Fruit fly (Drosophila melanogaster): ENCODE results near the gene CRMP.
A peak's percentile ranks its signal among the peaks of the same experiment; 100 is the strongest.

CRMP gene

dm6 chr3R:5624115-5624878, 53.4 kb downstream of the CRMP start, which contains the start of the genes Dph4, Spec2 and RpL13A (continued):
- peak; percentile 87 for TF ChIP-seq CG3838 (GFP tag; optimal IDR thresholded peaks at IDR 0.05)
- peak; percentile 83 for TF ChIP-seq CG14965 (GFP tag; optimal IDR thresholded peaks at IDR 0.05; ENCODE audit: borderline replicate concordance)
- TF ChIP-seq Blimp-1 (GFP tag; optimal IDR thresholded peaks at IDR 0.05), result peak; percentile 65
- peak; percentile 54 for TF ChIP-seq pnt (GFP tag; optimal IDR thresholded peaks at IDR 0.05)
- TF ChIP-seq CG17829 (tag; optimal IDR thresholded peaks at IDR 0.05), result peak; percentile 91
- peak; percentile 90 for TF ChIP-seq CG4424 (GFP tag; optimal IDR thresholded peaks at IDR 0.05)
- peak; percentile 81 to 93 for TF ChIP-seq dpn (GFP tag; optimal IDR thresholded peaks at IDR 0.05)
- peak; percentile 82 for TF ChIP-seq CoRest (tag; optimal IDR thresholded peaks at IDR 0.05)
- peak; percentile 75 for TF ChIP-seq CG4820 (GFP tag; optimal IDR thresholded peaks at IDR 0.05)
- peak; percentile 97 for TF ChIP-seq CG4328 (GFP tag; optimal IDR thresholded peaks at IDR 0.05)
- peak; percentile 96 for TF ChIP-seq bcd (GFP tag; optimal IDR thresholded peaks at IDR 0.05)
- peak; percentile 91 for TF ChIP-seq CG17385 (GFP tag; optimal IDR thresholded peaks at IDR 0.05)
- peak; percentile 90 for TF ChIP-seq nom (GFP tag; optimal IDR thresholded peaks at IDR 0.05)
- peak; percentile 86 for TF ChIP-seq Myb (GFP tag; optimal IDR thresholded peaks at IDR 0.05)
- TF ChIP-seq sug (tag; optimal IDR thresholded peaks at IDR 0.05), result peak; percentile 91
- TF ChIP-seq ac (GFP tag; optimal IDR thresholded peaks at IDR 0.05), result peak; percentile 90
- peak; percentile 89 for TF ChIP-seq scrt (GFP tag; optimal IDR thresholded peaks at IDR 0.05)
- no peak for TF ChIP-seq sens-2 (GFP tag; IDR thresholded peaks at IDR 0.05)
- peak; percentile 100 for TF ChIP-seq CG2116 (GFP tag; optimal IDR thresholded peaks at IDR 0.05)
- no peak for TF ChIP-seq tna (GFP tag; IDR thresholded peaks at IDR 0.05; ENCODE audit: partially characterized antibody)
- TF ChIP-seq sens (GFP tag), result peak; percentile 98
- TF ChIP-seq ranshi (GFP tag; IDR thresholded peaks at IDR 0.05), result no peak
- no peak for TF ChIP-seq Ptx1 (GFP tag; IDR thresholded peaks at IDR 0.05)
- TF ChIP-seq CG42726 (GFP tag; IDR thresholded peaks at IDR 0.05; ENCODE audit: partially characterized antibody), result no peak
- peak; percentile 98 for TF ChIP-seq Mes4 (GFP tag; optimal IDR thresholded peaks at IDR 0.05)
- peak; percentile 61 for TF ChIP-seq D19A (tag; optimal IDR thresholded peaks at IDR 0.05)
- TF ChIP-seq wdn (GFP tag; IDR thresholded peaks at IDR 0.05), result no peak
- TF ChIP-seq CG32772 (GFP tag; IDR thresholded peaks at IDR 0.05), result no peak
- peak; percentile 94 for TF ChIP-seq trem (tag; optimal IDR thresholded peaks at IDR 0.05)
- TF ChIP-seq H15 (GFP tag; IDR thresholded peaks at IDR 0.05), result no peak
- TF ChIP-seq CG13894 (tag; optimal IDR thresholded peaks at IDR 0.05), result peak; percentile 82
- TF ChIP-seq Hr3 (GFP tag; optimal IDR thresholded peaks at IDR 0.05), result peak; percentile 73
- TF ChIP-seq CTCF (GFP tag; optimal IDR thresholded peaks at IDR 0.05), result peak; percentile 64
- peak; percentile 92 for TF ChIP-seq en (GFP tag; optimal IDR thresholded peaks at IDR 0.05)
- peak; percentile 98 for TF ChIP-seq caup (GFP tag; optimal IDR thresholded peaks at IDR 0.05; ENCODE audit: severe bottlenecking)
- peak; percentile 84 for TF ChIP-seq Atf3 (GFP tag; optimal IDR thresholded peaks at IDR 0.05)
- TF ChIP-seq CG8290 (GFP tag; optimal IDR thresholded peaks at IDR 0.05), result peak; percentile 95
- TF ChIP-seq CG8290 (tag; optimal IDR thresholded peaks at IDR 0.05), result peak; percentile 88 to 97
- no peak for TF ChIP-seq CG32767 (GFP tag; IDR thresholded peaks at IDR 0.05)
- TF ChIP-seq CG32532 (GFP tag; IDR thresholded peaks at IDR 0.05), result no peak
- TF ChIP-seq chm (GFP tag; IDR thresholded peaks at IDR 0.05), result no peak
- no peak for TF ChIP-seq CG17328 (GFP tag; IDR thresholded peaks at IDR 0.05)
- peak; percentile 93 for TF ChIP-seq kni (GFP tag; optimal IDR thresholded peaks at IDR 0.05)
- no peak for TF ChIP-seq ap (GFP tag; IDR thresholded peaks at IDR 0.05)
- peak; percentile 98 for TF ChIP-seq CG33213 (GFP tag; optimal IDR thresholded peaks at IDR 0.05)
- no peak for TF ChIP-seq CG11560 (tag; IDR thresholded peaks at IDR 0.05)
- TF ChIP-seq gt (GFP tag; IDR thresholded peaks at IDR 0.05), result no peak
- TF ChIP-seq croc (GFP tag; conservative IDR thresholded peaks at IDR 0.05), result peak; percentile 54; the same call in 2 of the 3 replicates
- peak; percentile 86 for TF ChIP-seq CG16863 (GFP tag; optimal IDR thresholded peaks at IDR 0.05)
- peak; percentile 93 for TF ChIP-seq btn (GFP tag; optimal IDR thresholded peaks at IDR 0.05)
- TF ChIP-seq inv (GFP tag; IDR thresholded peaks at IDR 0.05; ENCODE audit: partially characterized antibody), result no peak
